Fruit fly (Drosophila melanogaster) Kc167 (cell line): Measurements from ENCODE around the gene CG15020.

ENCODE experiments used
- h ChIP-seq: fragments of >200 bp; optimal IDR thresholded peaks from 3 replicates; lab custom pipeline; 2018; ENCODE audit warnings: missing external identifiers
- insv ChIP-seq: fragments of >200 bp; optimal IDR thresholded peaks from 3 replicates; lab custom pipeline; 2018; ENCODE audit warnings: missing external identifiers
- psq ChIP-seq: fragments of >200 bp; optimal IDR thresholded peaks from 2 replicates; lab custom pipeline; 2017; ENCODE audit warnings: missing external identifiers
- ttk ChIP-seq: sonication (Bioruptor generic); optimal IDR thresholded peaks from 2 replicates; lab custom pipeline; 2017; ENCODE audit warnings: missing external identifiers

DNA sequence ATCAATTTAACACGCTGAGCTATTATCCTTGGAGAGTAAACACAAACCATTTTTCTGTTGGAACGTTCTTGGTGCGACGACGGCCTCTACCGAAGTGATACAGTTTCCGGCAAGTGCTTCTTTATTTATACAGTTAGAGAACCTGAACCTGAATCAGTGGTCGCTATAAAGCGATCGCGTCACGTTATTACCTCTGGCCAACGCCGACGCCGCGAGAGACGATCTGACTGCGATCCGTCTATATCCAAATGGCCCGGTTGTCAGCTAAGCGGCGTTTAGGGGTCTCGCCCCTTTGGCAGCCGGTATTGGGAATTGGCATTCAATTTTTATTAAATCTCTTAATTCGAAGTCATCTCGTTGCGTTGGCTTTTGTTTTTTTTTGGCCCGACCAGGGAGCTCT lies 36.6 kb downstream of the CG15020 start, which contains the start of gene CG11345:
- TF ChIP-seq ttk (lab: Kevin White, UChicago), result no peak
- no peak for TF ChIP-seq insv
- TF ChIP-seq psq (lab: Kevin White, UChicago), result no peak
- TF ChIP-seq h (lab: Kevin White, UChicago), result no peak
